Worm (Caenorhabditis elegans) whole organism, mixed stage, embryonic: ENCODE measurements around the gene ptp-3.

ENCODE experiments used
- blmp-1 ChIP-seq: fragments of 150-350 bp; optimal IDR thresholded peaks from 2 replicates; lab custom pipeline; 2014; ENCODE audit warnings: missing biosample characterization, missing genetic modification characterization
- ces-1 ChIP-seq: fragments of 150-350 bp; optimal IDR thresholded peaks from 2 replicates; lab custom pipeline; 2014; ENCODE audit warnings: missing biosample characterization, missing genetic modification reagents, missing genetic modification characterization
- cnd-1 ChIP-seq: fragments of 200-800 bp; sonication (Bioruptor generic); optimal IDR thresholded peaks from 2 replicates; lab custom pipeline; 2018; ENCODE audit warnings: mild to moderate bottlenecking, missing genetic modification characterization, missing compliant biosample characterization
- lin-13 ChIP-seq: fragments of 150-350 bp; optimal IDR thresholded peaks from 2 replicates; lab custom pipeline; 2014; ENCODE audit warnings: missing biosample characterization, missing genetic modification characterization
- mep-1 ChIP-seq: fragments of 150-350 bp; optimal IDR thresholded peaks from 2 replicates; lab custom pipeline; 2017; ENCODE audit warnings: missing biosample characterization, missing genetic modification reagents, missing genetic modification characterization, inconsistent platforms
- nhr-12 ChIP-seq: fragments of 150-350 bp; optimal IDR thresholded peaks from 2 replicates; lab custom pipeline; 2014; ENCODE audit warnings: missing biosample characterization, missing genetic modification characterization
- nhr-28 ChIP-seq: fragments of 150-350 bp; optimal IDR thresholded peaks from 2 replicates; lab custom pipeline; 2014; ENCODE audit warnings: missing biosample characterization, missing genetic modification characterization
- pha-4 ChIP-seq: fragments of 150-350 bp; optimal IDR thresholded peaks from 2 replicates; lab custom pipeline; 2018; ENCODE audit warnings: missing biosample characterization, missing genetic modification reagents, missing genetic modification characterization
- snpc-4 ChIP-seq: fragments of 150-350 bp; optimal IDR thresholded peaks from 2 replicates; lab custom pipeline; 2014; ENCODE audit warnings: missing biosample characterization, missing genetic modification characterization
- unc-39 ChIP-seq: fragments of 150-350 bp; optimal IDR thresholded peaks from 2 replicates; lab custom pipeline; 2014; ENCODE audit warnings: missing biosample characterization, missing genetic modification characterization
- zip-8 ChIP-seq: fragments of 150-350 bp; optimal IDR thresholded peaks from 2 replicates; lab custom pipeline; 2014; ENCODE audit warnings: missing biosample characterization, missing genetic modification characterization

DNA sequence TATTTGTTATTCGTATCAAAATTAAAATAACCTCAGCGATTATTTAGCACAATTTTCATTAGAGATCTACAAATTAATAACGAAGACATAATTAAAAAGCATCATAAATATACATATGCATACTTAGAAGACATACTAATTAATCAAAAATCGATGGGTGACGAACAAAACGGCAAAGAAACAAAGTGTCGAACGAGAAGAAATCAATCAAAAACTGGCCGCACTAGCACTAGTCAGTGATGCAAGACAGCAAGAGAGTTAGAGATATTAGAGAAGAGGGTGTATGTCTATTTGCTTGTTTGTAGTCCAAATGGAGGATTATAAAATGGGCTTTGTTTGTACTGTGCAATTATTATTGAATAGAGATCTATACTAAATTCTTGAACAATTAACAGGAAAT, 28.5 kb upstream of the ptp-3 start:
- TF ChIP-seq cnd-1 (tag; lab: Kevin White, UChicago): no peak
- no peak for TF ChIP-seq mep-1 (tag; lab: Kevin White, UChicago)
- TF ChIP-seq snpc-4: no peak
- TF ChIP-seq lin-13 (tag; lab: Kevin White, UChicago): no peak
- TF ChIP-seq unc-39 (tag; lab: Kevin White, UChicago): no peak
- TF ChIP-seq nhr-28: no peak
- no peak for TF ChIP-seq pha-4 (tag; lab: Kevin White, UChicago)
- no peak for TF ChIP-seq blmp-1 (tag; lab: Kevin White, UChicago)
- no peak for TF ChIP-seq nhr-12 (tag; lab: Kevin White, UChicago)
- no peak for TF ChIP-seq zip-8 (tag; lab: Kevin White, UChicago)
- no peak for TF ChIP-seq ces-1 (GFP tag; lab: Kevin White, UChicago)
